Fruit fly (Drosophila melanogaster) whole organism, embryonic: ENCODE data around the gene spn-B.

Experiments used
- Awh ChIP-seq: fragments of 200-800 bp; sonication (Bioruptor generic); IDR thresholded peaks from 2 replicates; pipeline ENCODE4, ENCODE4 v1.3.6; 2022; ENCODE audit warnings: missing biosample characterization, missing genetic modification characterization
- CG12299 ChIP-seq: fragments of 200-800 bp; sonication (Bioruptor generic); optimal IDR thresholded peaks from 2 replicates; lab custom pipeline; 2018; ENCODE audit warnings: missing biosample characterization, mild to moderate bottlenecking, missing genetic modification characterization
- CG14050 ChIP-seq: fragments of 200-800 bp; sonication (Bioruptor generic); IDR thresholded peaks from 3 replicates; pipeline ENCODE4 v1.3.6; 2022; ENCODE audit warnings: missing biosample characterization, missing genetic modification characterization
- CG16779 ChIP-seq: fragments of 200-800 bp; sonication (Bioruptor generic); IDR thresholded peaks from 2 replicates; pipeline ENCODE4 v1.3.6; 2022; ENCODE audit warnings: missing biosample characterization, missing genetic modification characterization
- CG18476 ChIP-seq: fragments of 200-800 bp; sonication (Bioruptor generic); optimal IDR thresholded peaks from 2 replicates; lab custom pipeline; 2016; ENCODE audit warnings: missing biosample characterization, mild to moderate bottlenecking, missing genetic modification characterization
- CG2199 ChIP-seq: fragments of 200-800 bp; sonication (Bioruptor generic); IDR thresholded peaks from 3 replicates; pipeline ENCODE4 v1.3.6; 2022; ENCODE audit warnings: missing biosample characterization, missing genetic modification characterization
- CG2889 ChIP-seq: fragments of 200-800 bp; sonication (Bioruptor generic); IDR thresholded peaks from 3 replicates; pipeline ENCODE4 v1.3.6; 2022; ENCODE audit warnings: missing biosample characterization, missing genetic modification characterization
- CG30020 ChIP-seq: fragments of 200-800 bp; optimal IDR thresholded peaks from 2 replicates; lab custom pipeline; 2019; ENCODE audit warnings: missing biosample characterization, mild to moderate bottlenecking, missing genetic modification characterization, moderate library complexity
- CG33213 ChIP-seq: fragments of 200-800 bp; sonication (Bioruptor generic); optimal IDR thresholded peaks from 3 replicates; lab custom pipeline; 2016; ENCODE audit warnings: missing biosample characterization, missing genetic modification characterization
- CG33557 ChIP-seq: fragments of 200-800 bp; sonication (Bioruptor generic); optimal IDR thresholded peaks from 2 replicates; lab custom pipeline; 2019; ENCODE audit warnings: missing biosample characterization, mild to moderate bottlenecking, missing genetic modification characterization, moderate library complexity
- CG34376 ChIP-seq: fragments of 200-800 bp; sonication (Bioruptor generic); optimal IDR thresholded peaks from 2 replicates; lab custom pipeline; 2018; ENCODE audit warnings: missing biosample characterization, mild to moderate bottlenecking, missing genetic modification characterization
- CG4328 ChIP-seq: fragments of 200-800 bp; sonication (Bioruptor generic); optimal IDR thresholded peaks from 3 replicates; lab custom pipeline; 2017; ENCODE audit warnings: missing biosample characterization, missing genetic modification reagents, missing genetic modification characterization
- CTCF ChIP-seq: fragments of 200-800 bp; sonication (Bioruptor generic); optimal IDR thresholded peaks from 2 replicates; lab custom pipeline; 2017; ENCODE audit warnings: missing biosample characterization, mild to moderate bottlenecking, missing genetic modification characterization, moderate library complexity
- CkIIα-i1 ChIP-seq: fragments of 200-800 bp; sonication (Bioruptor generic); IDR thresholded peaks from 2 replicates; pipeline ENCODE4 v1.3.6; 2022; ENCODE audit warnings: missing biosample characterization, missing genetic modification characterization
- CrebB ChIP-seq: fragments of 200-800 bp; sonication (Bioruptor generic); optimal IDR thresholded peaks from 3 replicates; lab custom pipeline; 2018; ENCODE audit warnings: missing biosample characterization, mild to moderate bottlenecking, missing genetic modification characterization
- Dbx ChIP-seq: fragments of 200-800 bp; sonication (Bioruptor generic); IDR thresholded peaks from 3 replicates; pipeline ENCODE4 v1.3.6; 2022; ENCODE audit warnings: missing biosample characterization, missing genetic modification characterization
- Dip2 ChIP-seq: fragments of 200-800 bp; sonication (Bioruptor generic); IDR thresholded peaks from 2 replicates; pipeline ENCODE4 v1.3.6; 2022; ENCODE audit warnings: missing biosample characterization, missing genetic modification characterization
- Doc2 ChIP-seq: fragments of 200-800 bp; sonication (Bioruptor generic); IDR thresholded peaks from 2 replicates; pipeline ENCODE4 v1.3.6; 2022; ENCODE audit warnings: missing biosample characterization, missing genetic modification characterization
- Doc3 ChIP-seq: fragments of 200-800 bp; sonication (Bioruptor generic); IDR thresholded peaks from 3 replicates; pipeline ENCODE4 v1.3.6; 2022; ENCODE audit warnings: missing biosample characterization, missing genetic modification characterization; ENCODE audit not compliant: partially characterized antibody
- Dref ChIP-seq: fragments of 200-800 bp; sonication (Bioruptor generic); IDR thresholded peaks from 2 replicates; pipeline ENCODE4 v1.3.6; 2022; ENCODE audit warnings: missing biosample characterization, missing genetic modification characterization
- E2f2 ChIP-seq: fragments of 200-800 bp; sonication (Bioruptor generic); IDR thresholded peaks from 2 replicates; pipeline ENCODE4 v1.3.6; 2022; ENCODE audit warnings: missing biosample characterization, missing genetic modification characterization
- GATAe ChIP-seq: fragments of 200-800 bp; sonication (Bioruptor generic); conservative IDR thresholded peaks from 2 replicates; pipeline ENCODE4 v1.3.6; 2022; ENCODE audit warnings: missing biosample characterization, missing genetic modification characterization
- HLH54F ChIP-seq: fragments of 200-800 bp; sonication (Bioruptor generic); optimal IDR thresholded peaks from 3 replicates; lab custom pipeline; 2016; ENCODE audit warnings: missing biosample characterization, missing genetic modification characterization
- Hr3 ChIP-seq: fragments of 200-800 bp; sonication (Bioruptor generic); optimal IDR thresholded peaks from 3 replicates; lab custom pipeline; 2016; ENCODE audit warnings: missing biosample characterization, missing genetic modification characterization
- Ptx1 ChIP-seq: fragments of 200-800 bp; sonication (Bioruptor generic); IDR thresholded peaks from 2 replicates; pipeline ENCODE4 v1.3.6; 2022; ENCODE audit warnings: missing biosample characterization, missing genetic modification characterization
- TFAM ChIP-seq: fragments of 200-800 bp; sonication (Bioruptor generic); optimal IDR thresholded peaks from 2 replicates; lab custom pipeline; 2017; ENCODE audit warnings: missing biosample characterization, missing genetic modification characterization, inconsistent platforms
- Xbp1 ChIP-seq: fragments of 200-800 bp; sonication (Bioruptor generic); optimal IDR thresholded peaks from 3 replicates; lab custom pipeline; 2016; ENCODE audit warnings: missing biosample characterization, mild to moderate bottlenecking, missing genetic modification characterization
- aop ChIP-seq: fragments of 200-800 bp; sonication (Bioruptor generic); IDR thresholded peaks from 2 replicates; pipeline ENCODE4 v1.3.6; 2022; ENCODE audit warnings: missing biosample characterization, missing genetic modification characterization
- bbx ChIP-seq: fragments of 200-800 bp; sonication (Bioruptor generic); IDR thresholded peaks from 2 replicates; pipeline ENCODE4 v1.3.6; 2022; ENCODE audit warnings: missing biosample characterization, missing genetic modification characterization; ENCODE audit not compliant: partially characterized antibody
- cad ChIP-seq: fragments of >200 bp; optimal IDR thresholded peaks from 2 replicates; lab custom pipeline; 2017; ENCODE audit warnings: missing biosample characterization, missing genetic modification characterization
- da ChIP-seq: fragments of 200-800 bp; sonication (Bioruptor generic); optimal IDR thresholded peaks from 2 replicates; lab custom pipeline; 2016; ENCODE audit warnings: missing biosample characterization, missing genetic modification characterization
- dimm ChIP-seq: fragments of 200-800 bp; sonication (Bioruptor generic); IDR thresholded peaks from 2 replicates; pipeline ENCODE4 v1.3.6; 2022; ENCODE audit warnings: missing biosample characterization, missing genetic modification characterization
- fd64A ChIP-seq: fragments of 200-800 bp; sonication (Bioruptor generic); optimal IDR thresholded peaks from 3 replicates; lab custom pipeline; 2018; ENCODE audit warnings: missing biosample characterization, mild to moderate bottlenecking, missing genetic modification characterization
- fd96Cb ChIP-seq: fragments of 200-800 bp; sonication (Bioruptor generic); optimal IDR thresholded peaks from 2 replicates; lab custom pipeline; 2018; ENCODE audit warnings: missing biosample characterization, mild to moderate bottlenecking, missing genetic modification characterization, moderate library complexity
- grau ChIP-seq: fragments of 200-800 bp; optimal IDR thresholded peaks from 3 replicates; lab custom pipeline; 2019; ENCODE audit warnings: missing biosample characterization, mild to moderate bottlenecking, missing genetic modification characterization, moderate library complexity
- ham ChIP-seq: fragments of 200-800 bp; sonication (Bioruptor generic); IDR thresholded peaks from 2 replicates; pipeline ENCODE4 v1.3.6; 2022; ENCODE audit warnings: missing biosample characterization, missing genetic modification characterization
- nau ChIP-seq: fragments of 200-800 bp; sonication (Bioruptor generic); optimal IDR thresholded peaks from 3 replicates; lab custom pipeline; 2017; ENCODE audit warnings: missing biosample characterization, mild to moderate bottlenecking, missing genetic modification characterization, missing genetic modification reagents
- odd ChIP-seq: fragments of 200-800 bp; sonication (Bioruptor generic); optimal IDR thresholded peaks from 2 replicates; lab custom pipeline; 2017; ENCODE audit warnings: missing biosample characterization, mild to moderate bottlenecking, missing genetic modification characterization
- onecut ChIP-seq: fragments of 200-800 bp; sonication (Bioruptor generic); IDR thresholded peaks from 2 replicates; pipeline ENCODE4 v1.3.6; 2022; ENCODE audit warnings: missing biosample characterization, missing genetic modification characterization
- p53 ChIP-seq: fragments of 200-800 bp; sonication (Bioruptor generic); optimal IDR thresholded peaks from 2 replicates; lab custom pipeline; 2016; ENCODE audit warnings: missing biosample characterization, missing genetic modification characterization
- pho ChIP-seq: fragments of 200-800 bp; sonication (Bioruptor generic); optimal IDR thresholded peaks from 2 replicates; lab custom pipeline; 2016; ENCODE audit warnings: missing biosample characterization, missing genetic modification characterization
- repo ChIP-seq: fragments of 200-800 bp; sonication (Bioruptor generic); optimal IDR thresholded peaks from 2 replicates; lab custom pipeline; 2016; ENCODE audit warnings: missing biosample characterization, missing genetic modification characterization
- schlank ChIP-seq: fragments of 200-800 bp; sonication (Bioruptor generic); optimal IDR thresholded peaks from 2 replicates; lab custom pipeline; 2018; ENCODE audit warnings: missing biosample characterization, mild to moderate bottlenecking, missing genetic modification characterization
- sima ChIP-seq: fragments of 200-800 bp; sonication (Bioruptor generic); optimal IDR thresholded peaks from 2 replicates; lab custom pipeline; 2016; ENCODE audit warnings: missing biosample characterization, missing genetic modification characterization
- sisA ChIP-seq: fragments of 200-800 bp; sonication (Bioruptor generic); IDR thresholded peaks from 2 replicates; pipeline ENCODE4 v1.3.6; 2022; ENCODE audit warnings: missing biosample characterization, missing genetic modification characterization
- slp2 ChIP-seq: fragments of 200-800 bp; sonication (Bioruptor generic); optimal IDR thresholded peaks from 2 replicates; lab custom pipeline; 2016; ENCODE audit warnings: missing biosample characterization, missing genetic modification characterization
- tap ChIP-seq: fragments of 200-800 bp; optimal IDR thresholded peaks from 3 replicates; lab custom pipeline; 2019; ENCODE audit warnings: missing biosample characterization, mild to moderate bottlenecking, missing genetic modification characterization, moderate library complexity
- tin ChIP-seq: fragments of 200-800 bp; sonication (Bioruptor generic); optimal IDR thresholded peaks from 3 replicates; lab custom pipeline; 2016; ENCODE audit warnings: missing biosample characterization, missing genetic modification characterization
- tx ChIP-seq: fragments of 200-800 bp; sonication (Bioruptor generic); optimal IDR thresholded peaks from 2 replicates; lab custom pipeline; 2016; ENCODE audit warnings: missing biosample characterization, missing genetic modification characterization
- vnd ChIP-seq: fragments of 200-800 bp; sonication (Bioruptor generic); IDR thresholded peaks from 3 replicates; pipeline ENCODE4 v1.3.6; 2022; ENCODE audit warnings: missing biosample characterization, missing genetic modification characterization; ENCODE audit not compliant: partially characterized antibody
- wek ChIP-seq: fragments of 200-800 bp; sonication (Bioruptor generic); optimal IDR thresholded peaks from 3 replicates; lab custom pipeline; 2018; ENCODE audit warnings: missing biosample characterization, mild to moderate bottlenecking, missing genetic modification characterization, moderate library complexity
- zfh2 ChIP-seq: fragments of 200-800 bp; sonication (Bioruptor generic); optimal IDR thresholded peaks from 2 replicates; lab custom pipeline; 2016; ENCODE audit warnings: missing biosample characterization, missing genetic modification characterization

spn-B gene

DNA sequence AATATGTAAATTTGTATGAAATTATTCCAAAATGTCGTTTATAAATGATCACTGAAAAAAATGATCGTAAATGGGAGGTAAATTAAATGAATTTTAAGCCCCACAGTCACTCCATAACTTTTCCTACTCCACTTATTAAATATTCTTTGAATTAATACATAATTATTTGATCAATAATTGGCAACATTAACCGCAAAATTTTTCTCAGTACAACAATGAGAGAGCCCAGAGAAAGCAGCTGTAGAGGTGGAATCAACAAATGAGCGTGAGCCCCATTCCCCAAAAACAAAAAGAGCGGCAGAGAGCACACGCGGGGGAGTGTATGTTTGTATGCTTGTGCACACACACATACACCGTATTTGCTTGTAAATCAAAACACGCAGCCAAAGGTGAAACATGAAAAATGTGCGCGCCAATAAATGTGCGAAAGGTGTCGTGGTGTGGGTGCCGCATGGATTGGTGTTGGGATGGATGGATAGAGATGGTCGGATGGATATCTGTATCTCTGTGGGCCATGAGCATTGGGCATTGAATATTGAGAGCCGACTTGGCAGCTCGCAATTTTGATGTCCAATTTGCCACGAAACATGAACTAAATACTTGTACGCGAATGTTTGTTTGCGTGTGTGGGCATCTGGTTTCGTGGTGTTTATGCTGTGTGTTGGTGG is 44.0 kb upstream of the spn-B start (continued):
- peak; percentile 92 for TF ChIP-seq slp2 (GFP tag; lab: Kevin White, UChicago)
- peak; percentile 95 for TF ChIP-seq tx (GFP tag; lab: Kevin White, UChicago)
- peak; percentile 79 for TF ChIP-seq sima
- no peak for TF ChIP-seq vnd (GFP tag; lab: Robert Waterston, UW)
- TF ChIP-seq Doc3 (GFP tag; lab: Robert Waterston, UW), result no peak
- TF ChIP-seq p53 (GFP tag; lab: Kevin White, UChicago), result peak; percentile 51
- TF ChIP-seq CG12299 (tag; lab: Kevin White, UChicago), result peak; percentile 98
- TF ChIP-seq pho, result peak; percentile 96
- no peak for TF ChIP-seq bbx (GFP tag; lab: Robert Waterston, UW)
- peak; percentile 98 for TF ChIP-seq nau
- no peak for TF ChIP-seq Awh
- no peak for TF ChIP-seq Dbx (GFP tag; lab: Robert Waterston, UW)
- peak; percentile 93 for TF ChIP-seq CG33557
- TF ChIP-seq GATAe, result no peak
- peak; percentile 99 for TF ChIP-seq Hr3 (GFP tag; lab: Kevin White, UChicago)
- TF ChIP-seq CG33213 (GFP tag; lab: Kevin White, UChicago), result peak; percentile 90
- peak; percentile 86 for TF ChIP-seq CG30020 (tag; lab: Kevin White, UChicago)
- TF ChIP-seq CG16779 (GFP tag; lab: Robert Waterston, UW), result no peak
- TF ChIP-seq fd96Cb, result peak; percentile 99
- peak; percentile 99 for TF ChIP-seq Xbp1 (GFP tag; lab: Kevin White, UChicago)
- TF ChIP-seq fd64A (GFP tag; lab: Kevin White, UChicago), result peak; percentile 90
- TF ChIP-seq onecut (GFP tag; lab: Robert Waterston, UW), result peak; percentile 96
- TF ChIP-seq CTCF (GFP tag; lab: Kevin White, UChicago), result peak; percentile 73
- peak; percentile 98 for TF ChIP-seq grau (tag; lab: Kevin White, UChicago)
- TF ChIP-seq Ptx1 (GFP tag; lab: Robert Waterston, UW), result no peak
- TF ChIP-seq zfh2 (GFP tag; lab: Kevin White, UChicago), result peak; percentile 91
- TF ChIP-seq Dip2, result no peak
- no peak for TF ChIP-seq ham (GFP tag; lab: Robert Waterston, UW)
- TF ChIP-seq CG14050 (GFP tag; lab: Robert Waterston, UW), result no peak
- no peak for TF ChIP-seq Doc2 (GFP tag; lab: Robert Waterston, UW)
- no peak for TF ChIP-seq CkIIα-i1 (GFP tag; lab: Robert Waterston, UW)
- no peak for TF ChIP-seq cad (GFP tag; lab: Kevin White, UChicago)
- peak; percentile 95 for TF ChIP-seq HLH54F
- TF ChIP-seq wek (GFP tag; lab: Kevin White, UChicago), result peak; percentile 86
- no peak for TF ChIP-seq CG2199 (GFP tag; lab: Robert Waterston, UW)
- TF ChIP-seq CG18476, result peak; percentile 98
- TF ChIP-seq da (GFP tag; lab: Kevin White, UChicago), result peak; percentile 87
- TF ChIP-seq CG34376, result peak; percentile 92
- TF ChIP-seq E2f2 (GFP tag; lab: Robert Waterston, UW), result no peak
- TF ChIP-seq repo (GFP tag; lab: Kevin White, UChicago), result peak; percentile 83
- TF ChIP-seq aop, result no peak
- TF ChIP-seq tap, result peak; percentile 98
- peak; percentile 96 for TF ChIP-seq schlank (tag; lab: Kevin White, UChicago)
- peak; percentile 96 for TF ChIP-seq CG4328 (GFP tag; lab: Kevin White, UChicago)
- TF ChIP-seq Dref (GFP tag; lab: Robert Waterston, UW), result no peak
- TF ChIP-seq CG2889, result no peak
- TF ChIP-seq CrebB (tag; lab: Kevin White, UChicago), result peak; percentile 98
- no peak for TF ChIP-seq sisA
- peak; percentile 88 for TF ChIP-seq TFAM
- peak; percentile 97 for TF ChIP-seq odd (GFP tag; lab: Kevin White, UChicago)
- peak; percentile 98 for TF ChIP-seq tin (GFP tag; lab: Kevin White, UChicago)
- no peak for TF ChIP-seq dimm (GFP tag; lab: Robert Waterston, UW)
